Fruit fly (Drosophila melanogaster) whole organism, embryonic: ENCODE results near the gene CG18675.
A peak's percentile ranks its signal among the peaks of the same experiment; 100 is the strongest.

Experiments used
- Bteb2 ChIP-seq: fragments of 200-800 bp; sonication (Bioruptor generic); optimal IDR thresholded peaks from 2 replicates; lab custom pipeline; 2016; ENCODE audit warnings: missing biosample characterization, missing genetic modification characterization
- CG10654 ChIP-seq: fragments of 200-800 bp; sonication (Bioruptor generic); optimal IDR thresholded peaks from 2 replicates; lab custom pipeline; 2016; ENCODE audit warnings: missing biosample characterization, missing genetic modification characterization
- CG12071 ChIP-seq: fragments of 200-800 bp; sonication (Bioruptor generic); optimal IDR thresholded peaks from 3 replicates; lab custom pipeline; 2018; ENCODE audit warnings: missing biosample characterization, mild to moderate bottlenecking, missing genetic modification characterization
- CG12219 ChIP-seq: fragments of 200-800 bp; sonication (Bioruptor generic); optimal IDR thresholded peaks from 3 replicates; lab custom pipeline; 2018; ENCODE audit warnings: missing biosample characterization, mild to moderate bottlenecking, missing genetic modification characterization
- CG16779 ChIP-seq: fragments of 200-800 bp; sonication (Bioruptor generic); IDR thresholded peaks from 2 replicates; pipeline ENCODE4 v1.3.6; 2022; ENCODE audit warnings: missing biosample characterization, missing genetic modification characterization
- CG18262 ChIP-seq: fragments of 200-800 bp; optimal IDR thresholded peaks from 3 replicates; lab custom pipeline; 2019; ENCODE audit warnings: missing biosample characterization, mild to moderate bottlenecking, missing genetic modification characterization, moderate library complexity
- CG18764 ChIP-seq: fragments of 200-800 bp; sonication (Bioruptor generic); optimal IDR thresholded peaks from 3 replicates; lab custom pipeline; 2016; ENCODE audit warnings: missing biosample characterization, missing genetic modification characterization
- CG2199 ChIP-seq: fragments of 200-800 bp; sonication (Bioruptor generic); IDR thresholded peaks from 3 replicates; pipeline ENCODE4 v1.3.6; 2022; ENCODE audit warnings: missing biosample characterization, missing genetic modification characterization
- CG2678 ChIP-seq: fragments of 200-800 bp; sonication (Bioruptor generic); optimal IDR thresholded peaks from 3 replicates; lab custom pipeline; 2019; ENCODE audit warnings: missing biosample characterization, mild to moderate bottlenecking, missing genetic modification characterization, moderate library complexity
- CG5180 ChIP-seq: fragments of 200-800 bp; sonication (Bioruptor generic); optimal IDR thresholded peaks from 3 replicates; lab custom pipeline; 2017; ENCODE audit warnings: missing biosample characterization, missing genetic modification characterization, mild to moderate bottlenecking, moderate library complexity, missing genetic modification reagents
- CG5245 ChIP-seq: fragments of 200-800 bp; sonication (Bioruptor generic); optimal IDR thresholded peaks from 3 replicates; lab custom pipeline; 2016; ENCODE audit warnings: missing biosample characterization, missing genetic modification characterization
- CG6272 ChIP-seq: fragments of 200-800 bp; sonication (Bioruptor generic); IDR thresholded peaks from 2 replicates; pipeline ENCODE4 v1.3.6; 2022; ENCODE audit warnings: missing biosample characterization, missing genetic modification characterization
- CG6654 ChIP-seq: fragments of 200-800 bp; sonication (Bioruptor generic); optimal IDR thresholded peaks from 2 replicates; lab custom pipeline; 2017; ENCODE audit warnings: missing biosample characterization, mild to moderate bottlenecking, missing genetic modification characterization
- CG7556 ChIP-seq: fragments of 200-800 bp; sonication (Bioruptor generic); optimal IDR thresholded peaks from 2 replicates; lab custom pipeline; 2017; ENCODE audit warnings: missing biosample characterization, mild to moderate bottlenecking, missing genetic modification characterization
- CG8290 ChIP-seq, 3 experiments: fragments of 200-800 bp; sonication (Bioruptor generic); optimal IDR thresholded peaks; 2 replicates each; lab custom pipeline; 2016 to 2019; ENCODE audit warnings: missing biosample characterization in 3 of 3, missing genetic modification characterization in 3 of 3, mild to moderate bottlenecking in 2 of 3, moderate library complexity in 1 of 3
- CG8359 ChIP-seq: fragments of 200-800 bp; sonication (Bioruptor generic); optimal IDR thresholded peaks from 2 replicates; lab custom pipeline; 2017; ENCODE audit warnings: missing biosample characterization, mild to moderate bottlenecking, missing genetic modification characterization, borderline replicate concordance
- CG8944 ChIP-seq: fragments of 200-800 bp; sonication (Bioruptor generic); optimal IDR thresholded peaks from 3 replicates; lab custom pipeline; 2016; ENCODE audit warnings: missing biosample characterization, missing genetic modification characterization
- CHES-1-like ChIP-seq: fragments of 200-800 bp; sonication (Bioruptor generic); optimal IDR thresholded peaks from 2 replicates; lab custom pipeline; 2016; ENCODE audit warnings: missing biosample characterization, missing genetic modification characterization
- CrebB ChIP-seq: fragments of 200-800 bp; sonication (Bioruptor generic); optimal IDR thresholded peaks from 3 replicates; lab custom pipeline; 2018; ENCODE audit warnings: missing biosample characterization, mild to moderate bottlenecking, missing genetic modification characterization
- Eip74EF ChIP-seq, 2 experiments: fragments of 200-800 bp in 1 of 2; fragments of >200 bp in 1 of 2; sonication (Bioruptor generic) in 1 of 2; optimal IDR thresholded peaks; 2 replicates each; lab custom pipeline; 2017 to 2019; ENCODE audit warnings: missing biosample characterization in 2 of 2, missing genetic modification characterization in 2 of 2, mild to moderate bottlenecking in 1 of 2, moderate library complexity in 1 of 2
- GATAe ChIP-seq: fragments of 200-800 bp; sonication (Bioruptor generic); conservative IDR thresholded peaks from 2 replicates; pipeline ENCODE4 v1.3.6; 2022; ENCODE audit warnings: missing biosample characterization, missing genetic modification characterization
- HLH3B ChIP-seq: fragments of 200-800 bp; sonication (Bioruptor generic); IDR thresholded peaks from 2 replicates; pipeline ENCODE4 v1.3.6; 2022; ENCODE audit warnings: missing biosample characterization, missing genetic modification characterization
- Jarid2 ChIP-seq: fragments of 200-800 bp; sonication (Bioruptor generic); optimal IDR thresholded peaks from 3 replicates; lab custom pipeline; 2017; ENCODE audit warnings: mild to moderate bottlenecking, missing biosample characterization, missing genetic modification reagents, missing genetic modification characterization
- Lim3 ChIP-seq: fragments of 200-800 bp; sonication (Bioruptor generic); IDR thresholded peaks from 2 replicates; pipeline ENCODE4 v1.3.6; 2022; ENCODE audit warnings: missing biosample characterization, missing genetic modification characterization
- Nf-YA ChIP-seq: fragments of 200-800 bp; sonication (Bioruptor generic); IDR thresholded peaks from 2 replicates; pipeline ENCODE4 v1.3.6; 2022; ENCODE audit warnings: missing biosample characterization, missing genetic modification characterization
- NfI ChIP-seq: fragments of 200-800 bp; sonication (Bioruptor generic); optimal IDR thresholded peaks from 3 replicates; lab custom pipeline; 2018; ENCODE audit warnings: missing biosample characterization, mild to moderate bottlenecking, missing genetic modification characterization, moderate library complexity
- Ptx1 ChIP-seq: fragments of 200-800 bp; sonication (Bioruptor generic); IDR thresholded peaks from 2 replicates; pipeline ENCODE4 v1.3.6; 2022; ENCODE audit warnings: missing biosample characterization, missing genetic modification characterization
- Stat92E ChIP-seq, 3 experiments: fragments of >200 bp in 2 of 3; fragments of 200-800 bp in 1 of 3; sonication (Bioruptor generic) in 1 of 3; optimal IDR thresholded peaks; 2 replicates each; lab custom pipeline; 2017 to 2019; ENCODE audit warnings: missing biosample characterization in 3 of 3, missing genetic modification characterization in 3 of 3, mild to moderate bottlenecking in 1 of 3, moderate library complexity in 1 of 3
- Taf1 ChIP-seq: fragments of 200-800 bp; sonication (Bioruptor generic); IDR thresholded peaks from 2 replicates; pipeline ENCODE4 v1.3.6; 2022; ENCODE audit warnings: missing biosample characterization, missing genetic modification characterization
- Tbp ChIP-seq: fragments of >200 bp; optimal IDR thresholded peaks from 2 replicates; lab custom pipeline; 2018; ENCODE audit warnings: missing biosample characterization, missing genetic modification characterization
- ap ChIP-seq: fragments of 200-800 bp; sonication (Bioruptor generic); IDR thresholded peaks from 2 replicates; pipeline ENCODE4 v1.3.6; 2022; ENCODE audit warnings: missing biosample characterization, missing genetic modification characterization
- bab2 ChIP-seq: fragments of 200-800 bp; sonication (Bioruptor generic); optimal IDR thresholded peaks from 2 replicates; lab custom pipeline; 2016; ENCODE audit warnings: missing biosample characterization, missing genetic modification characterization
- bowl ChIP-seq: fragments of 200-800 bp; sonication (Bioruptor generic); IDR thresholded peaks from 2 replicates; pipeline ENCODE4 v1.3.6; 2022; ENCODE audit warnings: missing biosample characterization, missing genetic modification characterization
- crol ChIP-seq: fragments of 200-800 bp; sonication (Bioruptor generic); IDR thresholded peaks from 2 replicates; pipeline ENCODE4 v1.3.6; 2022; ENCODE audit warnings: missing biosample characterization, missing genetic modification characterization
- crp ChIP-seq, 2 experiments: fragments of 200-800 bp; sonication (Bioruptor generic); optimal IDR thresholded peaks; 2 replicates in 1 of 2; 3 replicates in 1 of 2; lab custom pipeline; 2017; ENCODE audit warnings: missing biosample characterization in 2 of 2, missing genetic modification characterization in 2 of 2, mild to moderate bottlenecking in 1 of 2, moderate library complexity in 1 of 2
- dpn ChIP-seq, 2 experiments: fragments of 200-800 bp; sonication (Bioruptor generic); optimal IDR thresholded peaks; 3 replicates each; lab custom pipeline; 2016; ENCODE audit warnings: missing biosample characterization in 2 of 2, missing genetic modification characterization in 2 of 2
- gem ChIP-seq: fragments of 200-800 bp; sonication (Bioruptor generic); optimal IDR thresholded peaks from 2 replicates; lab custom pipeline; 2019; ENCODE audit warnings: missing biosample characterization, mild to moderate bottlenecking, missing genetic modification characterization, moderate library complexity
- grn ChIP-seq: fragments of 200-800 bp; sonication (Bioruptor generic); optimal IDR thresholded peaks from 3 replicates; lab custom pipeline; 2017; ENCODE audit warnings: missing biosample characterization, missing genetic modification characterization
- lab ChIP-seq: fragments of 200-800 bp; sonication (Bioruptor generic); optimal IDR thresholded peaks from 3 replicates; lab custom pipeline; 2017; ENCODE audit warnings: missing biosample characterization, missing genetic modification characterization, mild to moderate bottlenecking, moderate library complexity, missing genetic modification reagents
- mam ChIP-seq: fragments of 200-800 bp; sonication (Bioruptor generic); optimal IDR thresholded peaks from 3 replicates; lab custom pipeline; 2016; ENCODE audit warnings: missing biosample characterization, missing genetic modification characterization
- pnt ChIP-seq: fragments of 200-800 bp; sonication (Bioruptor generic); optimal IDR thresholded peaks from 3 replicates; lab custom pipeline; 2016; ENCODE audit warnings: missing biosample characterization, missing genetic modification characterization
- sc ChIP-seq, 3 experiments: fragments of >200 bp in 2 of 3; fragments of 200-800 bp in 1 of 3; sonication (Bioruptor generic) in 1 of 3; optimal IDR thresholded peaks; 2 replicates in 2 of 3; 3 replicates in 1 of 3; lab custom pipeline; 2017; ENCODE audit warnings: mild to moderate bottlenecking in 1 of 3, missing biosample characterization in 1 of 3, missing genetic modification characterization in 1 of 3, missing genetic modification reagents in 1 of 3
- sens ChIP-seq: fragments of 200-800 bp; sonication (Bioruptor generic); peaks from one replicate; lab custom pipeline; 2016; ENCODE audit warnings: missing biosample characterization, missing genetic modification characterization
- sens-2 ChIP-seq: fragments of 200-800 bp; sonication (Bioruptor generic); IDR thresholded peaks from 2 replicates; pipeline ENCODE4 v1.3.6; 2022; ENCODE audit warnings: missing biosample characterization, missing genetic modification characterization
- slou ChIP-seq: fragments of 200-800 bp; sonication (Bioruptor generic); optimal IDR thresholded peaks from 3 replicates; lab custom pipeline; 2016; ENCODE audit warnings: missing biosample characterization, missing genetic modification characterization
- sug ChIP-seq: fragments of 200-800 bp; optimal IDR thresholded peaks from 2 replicates; lab custom pipeline; 2019; ENCODE audit warnings: missing biosample characterization, mild to moderate bottlenecking, missing genetic modification characterization, moderate library complexity
- tap ChIP-seq: fragments of 200-800 bp; optimal IDR thresholded peaks from 3 replicates; lab custom pipeline; 2019; ENCODE audit warnings: missing biosample characterization, mild to moderate bottlenecking, missing genetic modification characterization, moderate library complexity
- twi ChIP-seq: fragments of 200-800 bp; optimal IDR thresholded peaks from 2 replicates; lab custom pipeline; 2019; ENCODE audit warnings: missing biosample characterization, mild to moderate bottlenecking, missing genetic modification characterization, moderate library complexity
- wdn ChIP-seq: fragments of 200-800 bp; sonication (Bioruptor generic); IDR thresholded peaks from 2 replicates; pipeline ENCODE4 v1.3.6; 2022; ENCODE audit warnings: missing biosample characterization, missing genetic modification characterization

The CG18675 gene

DNA sequence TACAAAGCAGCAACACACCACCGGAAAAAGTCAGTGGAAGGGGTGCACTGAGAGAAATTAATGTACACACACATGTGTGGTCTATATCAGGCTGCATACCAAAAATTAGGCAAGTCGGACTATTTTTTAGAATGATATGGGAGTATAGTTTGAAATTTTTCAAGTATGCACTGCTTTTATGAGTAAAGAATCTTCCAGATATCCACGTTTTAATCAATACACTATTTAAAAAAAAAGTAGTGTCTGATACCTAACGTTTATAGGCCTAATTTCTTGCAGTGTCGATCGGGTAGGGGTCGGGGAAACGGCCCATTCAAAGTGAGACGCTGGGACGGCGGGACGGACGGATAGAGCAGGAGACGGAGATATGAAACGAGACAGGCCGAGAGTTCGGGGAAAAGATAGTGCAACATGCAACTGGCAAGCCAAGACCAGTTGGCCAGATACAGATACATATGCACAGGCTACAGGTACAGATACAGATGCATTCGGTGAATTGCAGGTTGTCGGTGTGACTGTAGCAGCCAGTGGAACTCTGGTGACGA, 56.7 kb downstream of the CG18675 start (continued):
- TF ChIP-seq CG16779 (GFP tag; lab: Robert Waterston, UW) (no peak), CG18764 (peak; percentile 86), CG5180 (GFP tag; lab: Kevin White, UChicago) (peak; percentile 85), Taf1 (GFP tag; lab: Robert Waterston, UW) (no peak), CG12071 (GFP tag; lab: Kevin White, UChicago) (peak; percentile 83), dpn (GFP tag; optimal IDR thresholded peaks at IDR 0.05; lab: Kevin White, UChicago) (peak; percentile 91 to 93), crp (GFP tag; optimal IDR thresholded peaks at IDR 0.05; lab: Kevin White, UChicago) (peak in 1 of 2 experiments; percentile 66), CHES-1-like (GFP tag; lab: Kevin White, UChicago) (peak; percentile 89), bab2 (GFP tag; lab: Kevin White, UChicago) (peak; percentile 92), NfI (peak; percentile 82), CG8359 (GFP tag; lab: Kevin White, UChicago) (peak; percentile 90), ap (peak; percentile 89), gem (peak; percentile 96), Tbp (GFP tag; lab: Kevin White, UChicago) (no peak), Lim3 (GFP tag; lab: Robert Waterston, UW) (0 out of 2 replicates have a peak, but pooled peaks have one; percentile 56), CG18262 (tag; lab: Kevin White, UChicago) (peak; percentile 98), CG6272 (GFP tag; lab: Robert Waterston, UW) (peak; percentile 78), CG5245 (GFP tag; lab: Kevin White, UChicago) (peak; percentile 93), CG10654 (GFP tag; lab: Kevin White, UChicago) (peak; percentile 91), Bteb2 (GFP tag; lab: Kevin White, UChicago) (peak; percentile 81), CrebB (tag; lab: Kevin White, UChicago) (peak; percentile 83), CG6654 (GFP tag; lab: Kevin White, UChicago) (peak; percentile 82), pnt (GFP tag; lab: Kevin White, UChicago) (peak; percentile 96), crol (GFP tag; lab: Robert Waterston, UW) (peak; percentile 60), bowl (peak; percentile 73), wdn (no peak), CG7556 (peak; percentile 94), Ptx1 (peak; percentile 93), slou (GFP tag; lab: Kevin White, UChicago) (peak; percentile 67), lab (peak; percentile 85), sc (optimal IDR thresholded peaks at IDR 0.05; lab: Kevin White, UChicago) (no peak), sc (GFP tag; optimal IDR thresholded peaks at IDR 0.05; lab: Kevin White, UChicago) (peak; percentile 90), tap (tag; lab: Kevin White, UChicago) (peak; percentile 93), CG8290 (GFP tag; optimal IDR thresholded peaks at IDR 0.05; lab: Kevin White, UChicago) (peak; percentile 96), CG8290 (tag; optimal IDR thresholded peaks at IDR 0.05; lab: Kevin White, UChicago) (peak; percentile 48 to 93), CG12219 (GFP tag; lab: Kevin White, UChicago) (peak; percentile 91)
- TF ChIP-seq, all 482 proteins: peak for 402

DNA sequence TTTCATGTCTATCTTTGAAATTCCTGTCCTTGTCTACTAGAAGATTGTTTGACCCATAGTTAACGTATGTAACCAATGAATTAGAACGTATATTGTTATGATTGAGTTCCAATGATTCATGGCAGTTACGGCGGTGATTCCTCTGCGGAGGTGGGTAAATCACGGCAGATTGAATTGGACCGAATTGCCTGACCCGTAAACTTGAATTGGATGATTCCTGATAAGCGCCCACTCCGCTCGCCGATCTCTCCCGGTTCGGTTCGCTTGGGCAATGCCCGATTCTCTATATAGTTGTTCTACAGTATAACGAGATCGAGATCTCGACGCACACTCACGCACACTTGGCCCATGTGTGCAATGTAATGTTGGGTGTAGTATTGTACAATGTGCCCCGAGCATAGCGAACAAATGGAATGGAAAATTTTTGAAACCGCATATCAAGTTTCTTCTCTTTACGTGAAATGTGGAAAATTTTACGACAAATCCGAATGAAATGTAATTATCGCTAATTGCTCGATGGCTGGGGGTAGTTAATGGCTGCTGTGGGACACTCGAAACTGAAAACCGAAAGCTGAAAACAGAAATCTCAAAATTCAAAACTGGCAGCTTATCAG, 57.8 kb downstream of the CG18675 start:
- peak; percentile 17 for TF ChIP-seq sens
- 0 out of 2 replicates have a peak, but pooled peaks have one; percentile 8 for TF ChIP-seq HLH3B (GFP tag; lab: Robert Waterston, UW)
- no peak for TF ChIP-seq Nf-YA
- TF ChIP-seq sug: peak; percentile 86
- TF ChIP-seq CG8944: no peak
- TF ChIP-seq Stat92E (GFP tag; optimal IDR thresholded peaks at IDR 0.05; lab: Kevin White, UChicago): no peak
- TF ChIP-seq Eip74EF (GFP tag; optimal IDR thresholded peaks at IDR 0.05; lab: Kevin White, UChicago): no peak
- no peak for TF ChIP-seq Jarid2
- no peak for TF ChIP-seq CG2678
- TF ChIP-seq GATAe (GFP tag; lab: Robert Waterston, UW): no peak
- TF ChIP-seq mam: no peak
- TF ChIP-seq crol (GFP tag; lab: Robert Waterston, UW): peak; percentile 21; the same call in 1 of the 2 replicates
- TF ChIP-seq twi: peak; percentile 71
- TF ChIP-seq CG2199: peak; percentile 51; the same call in 1 of the 3 replicates
- no peak for TF ChIP-seq sens-2 (GFP tag; lab: Robert Waterston, UW)
- peak; percentile 15 for TF ChIP-seq grn (GFP tag; lab: Kevin White, UChicago)
- TF ChIP-seq CG18262 (tag; lab: Kevin White, UChicago): no peak
